Worm (Caenorhabditis elegans) whole organism, L4 larva: Measurements from ENCODE around the gene pap-3.
A peak's percentile ranks its signal among the peaks of the same experiment; 100 is the strongest.

Experiments
- D1046.2 ChIP-seq: fragments of 200-800 bp; sonication (Bioruptor generic); IDR thresholded peaks from 2 replicates; pipeline ENCODE4 v1.3.6; 2022; ENCODE audit warnings: missing genetic modification characterization, missing compliant biosample characterization
- F10B5.3 ChIP-seq: sonication (generic microtip); optimal IDR thresholded peaks from 2 replicates; lab custom pipeline; 2016; ENCODE audit warnings: mild to moderate bottlenecking, missing genetic modification characterization, missing compliant biosample characterization
- F37D6.2 ChIP-seq: sonication (generic microtip); optimal IDR thresholded peaks from 2 replicates; lab custom pipeline; 2016; ENCODE audit warnings: mild to moderate bottlenecking, missing genetic modification characterization, missing compliant biosample characterization
- T20F7.1 ChIP-seq: fragments of 200-800 bp; sonication (Bioruptor generic); optimal IDR thresholded peaks from 2 replicates; lab custom pipeline; 2018; ENCODE audit warnings: mild to moderate bottlenecking, missing genetic modification characterization, missing compliant biosample characterization
- Y105C5A.15 ChIP-seq: fragments of 200-800 bp; sonication (Bioruptor generic); IDR thresholded peaks from 2 replicates; pipeline ENCODE4 v1.3.6; 2022; ENCODE audit warnings: missing genetic modification characterization, missing compliant biosample characterization
- ZK546.5 ChIP-seq, 2 experiments: sonication (generic microtip); optimal IDR thresholded peaks; 2 replicates each; lab custom pipeline; 2017; ENCODE audit warnings: missing biosample characterization in 2 of 2, missing genetic modification characterization in 2 of 2
- ceh-44 ChIP-seq: fragments of 200-800 bp; sonication (Bioruptor generic); IDR thresholded peaks from 2 replicates; pipeline ENCODE4 v1.3.6; 2022; ENCODE audit warnings: missing genetic modification reagents, missing genetic modification characterization, missing compliant biosample characterization
- daf-16 ChIP-seq, 3 experiments: sonication (generic microtip); optimal IDR thresholded peaks; 2 replicates each; lab custom pipeline; 2016 to 2017; ENCODE audit warnings: missing genetic modification characterization in 3 of 3, missing genetic modification reagents in 3 of 3, mild to moderate bottlenecking in 2 of 3, missing compliant biosample characterization in 2 of 3, missing biosample characterization in 1 of 3, moderate library complexity in 1 of 3
- daf-19 ChIP-seq: fragments of 200-800 bp; sonication (Bioruptor generic); conservative IDR thresholded peaks from 2 replicates; pipeline ENCODE4 v1.3.6; 2022; ENCODE audit warnings: missing genetic modification characterization, missing compliant biosample characterization
- daf-8 ChIP-seq: fragments of 200-800 bp; sonication (Bioruptor generic); IDR thresholded peaks from 2 replicates; pipeline ENCODE4 v1.3.6; 2022; ENCODE audit warnings: missing genetic modification characterization, missing compliant biosample characterization
- dmd-6 ChIP-seq: fragments of 200-800 bp; sonication (Bioruptor generic); IDR thresholded peaks from 2 replicates; pipeline ENCODE4 v1.3.6; 2022; ENCODE audit warnings: missing genetic modification reagents, missing genetic modification characterization, missing compliant biosample characterization
- dmd-8 ChIP-seq: fragments of 200-800 bp; sonication (Bioruptor generic); IDR thresholded peaks from 2 replicates; pipeline ENCODE4 v1.3.6; 2022; ENCODE audit warnings: missing genetic modification characterization, missing compliant biosample characterization
- dmd-9 ChIP-seq: fragments of 200-800 bp; sonication (Bioruptor generic); IDR thresholded peaks from 2 replicates; pipeline ENCODE4 v1.3.6; 2022; ENCODE audit warnings: missing genetic modification reagents, missing genetic modification characterization, missing compliant biosample characterization
- dpl-1 ChIP-seq: fragments of 150-350 bp; optimal IDR thresholded peaks from 2 replicates; lab custom pipeline; 2014; ENCODE audit warnings: missing biosample characterization, missing genetic modification reagents, missing genetic modification characterization
- egl-43 ChIP-seq: fragments of 200-800 bp; sonication (Bioruptor generic); IDR thresholded peaks from 2 replicates; pipeline ENCODE4 v1.3.6; 2022; ENCODE audit warnings: missing genetic modification reagents, missing genetic modification characterization, missing compliant biosample characterization
- hmg-1.1 ChIP-seq: fragments of 200-800 bp; sonication (Bioruptor generic); IDR thresholded peaks from 2 replicates; pipeline ENCODE4 v1.3.6; 2022; ENCODE audit warnings: missing genetic modification reagents, missing genetic modification characterization, missing compliant biosample characterization
- lin-1 ChIP-seq: fragments of 200-800 bp; sonication (Bioruptor generic); IDR thresholded peaks from 2 replicates; pipeline ENCODE4 v1.3.6; 2022; ENCODE audit warnings: missing genetic modification reagents, missing genetic modification characterization, missing compliant biosample characterization
- lin-13 ChIP-seq: fragments of 150-350 bp; optimal IDR thresholded peaks from 2 replicates; lab custom pipeline; 2014; ENCODE audit warnings: missing biosample characterization, missing genetic modification reagents, missing genetic modification characterization
- lin-38 ChIP-seq: fragments of 200-800 bp; sonication (Bioruptor generic); IDR thresholded peaks from 2 replicates; pipeline ENCODE4 v1.3.6; 2022; ENCODE audit warnings: missing genetic modification reagents, missing genetic modification characterization, missing compliant biosample characterization
- lin-39 ChIP-seq: fragments of 150-350 bp; optimal IDR thresholded peaks from 2 replicates; lab custom pipeline; 2014; ENCODE audit warnings: missing biosample characterization, missing genetic modification reagents, missing genetic modification characterization
- lir-3 ChIP-seq: sonication (generic microtip); optimal IDR thresholded peaks from 2 replicates; lab custom pipeline; 2016; ENCODE audit warnings: mild to moderate bottlenecking, missing genetic modification characterization, missing compliant biosample characterization
- lsy-2 ChIP-seq, 2 experiments: fragments of 150-350 bp in 1 of 2; sonication (generic microtip) in 1 of 2; optimal IDR thresholded peaks; 2 replicates each; lab custom pipeline; 2014 to 2017; ENCODE audit warnings: missing biosample characterization in 2 of 2, missing genetic modification characterization in 2 of 2
- madf-9 ChIP-seq: fragments of 200-800 bp; sonication (Bioruptor generic); conservative IDR thresholded peaks from 2 replicates; pipeline ENCODE4 v1.3.6; 2022; ENCODE audit warnings: missing genetic modification reagents, missing genetic modification characterization, missing compliant biosample characterization
- mxl-2 ChIP-seq: fragments of 200-800 bp; sonication (Bioruptor generic); conservative IDR thresholded peaks from 2 replicates; pipeline ENCODE4 v1.3.6; 2022; ENCODE audit warnings: missing genetic modification reagents, missing genetic modification characterization, missing compliant biosample characterization
- mxl-3 ChIP-seq: fragments of 200-800 bp; sonication (Bioruptor generic); optimal IDR thresholded peaks from 2 replicates; lab custom pipeline; 2018; ENCODE audit warnings: mild to moderate bottlenecking, missing genetic modification characterization, missing compliant biosample characterization
- nhr-10 ChIP-seq: fragments of 150-350 bp; optimal IDR thresholded peaks from 2 replicates; lab custom pipeline; 2014; ENCODE audit warnings: missing biosample characterization, missing genetic modification characterization
- nhr-25 ChIP-seq: sonication (generic microtip); optimal IDR thresholded peaks from 2 replicates; lab custom pipeline; 2017; ENCODE audit warnings: missing genetic modification characterization, mild to moderate bottlenecking, missing compliant biosample characterization, antibody characterized with exemption, moderate library complexity, borderline replicate concordance; ENCODE audit not compliant: insufficient read depth
- nhr-28 ChIP-seq: fragments of 150-350 bp; optimal IDR thresholded peaks from 2 replicates; lab custom pipeline; 2014; ENCODE audit warnings: missing biosample characterization, missing genetic modification characterization
- nhr-76 ChIP-seq: fragments of 150-350 bp; optimal IDR thresholded peaks from 2 replicates; lab custom pipeline; 2014; ENCODE audit warnings: missing biosample characterization, missing genetic modification characterization
- nhr-77 ChIP-seq: fragments of 150-350 bp; optimal IDR thresholded peaks from 2 replicates; lab custom pipeline; 2014; ENCODE audit warnings: missing biosample characterization, missing genetic modification characterization
- pha-4 ChIP-seq, 2 experiments: fragments of 150-350 bp in 1 of 2; fragments of 200-800 bp in 1 of 2; sonication (Bioruptor generic) in 1 of 2; IDR thresholded peaks in 1 of 2; optimal IDR thresholded peaks in 1 of 2; 2 replicates each; pipeline versions ENCODE4 v1.3.6 to Lab custom; 2014 to 2022; ENCODE audit warnings: missing genetic modification characterization in 2 of 2, missing genetic modification reagents in 2 of 2, missing biosample characterization in 1 of 2, missing compliant biosample characterization in 1 of 2
- pqm-1 ChIP-seq: sonication (generic microtip); optimal IDR thresholded peaks from 2 replicates; lab custom pipeline; 2017; ENCODE audit warnings: missing biosample characterization, missing genetic modification characterization
- rbr-2 ChIP-seq: sonication (generic microtip); optimal IDR thresholded peaks from 2 replicates; lab custom pipeline; 2016; ENCODE audit warnings: missing genotype, missing genetic modification characterization, missing compliant biosample characterization
- sdz-12 ChIP-seq: fragments of 200-800 bp; sonication (Bioruptor generic); optimal IDR thresholded peaks from 2 replicates; lab custom pipeline; 2018; ENCODE audit warnings: mild to moderate bottlenecking, missing genetic modification characterization, missing compliant biosample characterization
- set-16 ChIP-seq: fragments of 200-800 bp; sonication (Bioruptor generic); IDR thresholded peaks from 2 replicates; pipeline ENCODE4 v1.3.6; 2022; ENCODE audit warnings: missing genetic modification reagents, missing genetic modification characterization, missing compliant biosample characterization
- snpc-1.2 ChIP-seq: fragments of 200-800 bp; sonication (Bioruptor generic); IDR thresholded peaks from 2 replicates; pipeline ENCODE4 v1.3.6; 2022; ENCODE audit warnings: missing genetic modification reagents, missing genetic modification characterization, missing compliant biosample characterization
- spr-1 ChIP-seq: sonication (generic microtip); optimal IDR thresholded peaks from 2 replicates; lab custom pipeline; 2016; ENCODE audit warnings: mild to moderate bottlenecking, missing genetic modification characterization, missing compliant biosample characterization
- spr-3 ChIP-seq: fragments of 200-800 bp; sonication (Bioruptor generic); optimal IDR thresholded peaks from 2 replicates; lab custom pipeline; 2018; ENCODE audit warnings: mild to moderate bottlenecking, missing genetic modification characterization, missing compliant biosample characterization
- tra-1 ChIP-seq: fragments of 200-800 bp; sonication (Bioruptor generic); IDR thresholded peaks from 2 replicates; pipeline ENCODE4 v1.3.6; 2022; ENCODE audit warnings: missing genetic modification reagents, missing genetic modification characterization, missing compliant biosample characterization
- unc-130 ChIP-seq: sonication (generic microtip); optimal IDR thresholded peaks from 2 replicates; lab custom pipeline; 2016; ENCODE audit warnings: missing genetic modification reagents, missing genetic modification characterization, missing compliant biosample characterization
- unc-39 ChIP-seq: sonication (generic microtip); optimal IDR thresholded peaks from 2 replicates; lab custom pipeline; 2017; ENCODE audit warnings: missing biosample characterization, missing genetic modification characterization
- zip-2 ChIP-seq: fragments of 150-350 bp; optimal IDR thresholded peaks from 2 replicates; lab custom pipeline; 2014; ENCODE audit warnings: missing biosample characterization, missing genetic modification characterization
- ztf-7 ChIP-seq: fragments of 150-350 bp; optimal IDR thresholded peaks from 2 replicates; lab custom pipeline; 2014; ENCODE audit warnings: missing biosample characterization, missing genetic modification characterization

pap-3 gene

ce11 chrII:11813895-11814369 lies 2.4 kb downstream of the pap-3 start, which contains the start of gene F43G6.8 (continued):
- no peak for TF ChIP-seq daf-8 (GFP tag; lab: Robert Waterston, UW)
- TF ChIP-seq spr-3 (GFP tag; lab: Kevin White, UChicago) = no peak
- TF ChIP-seq T20F7.1 (GFP tag; lab: Kevin White, UChicago) = no peak
- TF ChIP-seq nhr-77 (tag; lab: Kevin White, UChicago) = no peak
- no peak for TF ChIP-seq lin-38 (GFP tag; lab: Robert Waterston, UW)
- TF ChIP-seq unc-39 (tag; lab: Kevin White, UChicago) = no peak
- TF ChIP-seq hmg-1.1 (GFP tag; lab: Robert Waterston, UW) = peak; percentile 64
- TF ChIP-seq snpc-1.2 (GFP tag; lab: Robert Waterston, UW) = no peak
- no peak for TF ChIP-seq spr-1 (tag; lab: Kevin White, UChicago)
- no peak for TF ChIP-seq nhr-76 (tag; lab: Kevin White, UChicago)
- no peak for TF ChIP-seq F37D6.2 (tag; lab: Kevin White, UChicago)
- TF ChIP-seq sdz-12 = no peak
- peak; percentile 24 for TF ChIP-seq dpl-1 (GFP tag; lab: Kevin White, UChicago)
- TF ChIP-seq lin-13 (GFP tag; lab: Kevin White, UChicago) = no peak
- no peak for TF ChIP-seq F10B5.3 (tag; lab: Kevin White, UChicago)
- TF ChIP-seq pha-4 (GFP tag; IDR thresholded peaks at IDR 0.05; lab: Robert Waterston, UW) = no peak
- no peak for TF ChIP-seq pha-4 (tag; optimal IDR thresholded peaks at IDR 0.05; lab: Kevin White, UChicago)
- no peak for TF ChIP-seq pqm-1 (tag; lab: Kevin White, UChicago)
- TF ChIP-seq, all 104 proteins: peak for 15

- TF ChIP-seq tra-1 (GFP tag; lab: Robert Waterston, UW) (no peak), daf-16 (GFP tag; optimal IDR thresholded peaks at IDR 0.05; lab: Kevin White, UChicago) (no peak), daf-16 (tag; optimal IDR thresholded peaks at IDR 0.05; lab: Kevin White, UChicago) (no peak), rbr-2 (no peak), zip-2 (tag; lab: Kevin White, UChicago) (no peak), dmd-9 (GFP tag; lab: Robert Waterston, UW) (no peak), set-16 (GFP tag; lab: Robert Waterston, UW) (peak; percentile 71), ceh-44 (no peak), egl-43 (no peak)
- TF ChIP-seq, all 104 proteins: peak for 1
Measured at ce11 chrII:11811241-11811640, 5.1 kb downstream of the pap-3 start.

ce11 chrII:11810436-11810835 lies 5.9 kb downstream of the pap-3 start, which contains the start of gene F43G6.7:
TSS of gene F43G6.7 (plus strand) at chrII:11810790.
- TF ChIP-seq spr-1 (tag; lab: Kevin White, UChicago) = no peak
- no peak for TF ChIP-seq zip-2 (tag; lab: Kevin White, UChicago)
- TF ChIP-seq tra-1 (GFP tag; lab: Robert Waterston, UW) = no peak
- no peak for TF ChIP-seq unc-130 (GFP tag; lab: Kevin White, UChicago)
- TF ChIP-seq lsy-2 (tag; optimal IDR thresholded peaks at IDR 0.05; lab: Kevin White, UChicago) = no peak
- no peak for TF ChIP-seq nhr-28 (tag; lab: Kevin White, UChicago)
- TF ChIP-seq lir-3 (tag; lab: Kevin White, UChicago) = no peak

- TF ChIP-seq zip-2 (tag; lab: Kevin White, UChicago) = no peak
- TF ChIP-seq dmd-8 (GFP tag; lab: Robert Waterston, UW) = no peak
- no peak for TF ChIP-seq mxl-3 (GFP tag; lab: Kevin White, UChicago)
- TF ChIP-seq Y105C5A.15 (GFP tag; lab: Robert Waterston, UW) = no peak
Measured at ce11 chrII:11808979-11809378, 7.4 kb downstream of the pap-3 start, which contains the start of gene F43G6.10. TSS of gene F43G6.10 (plus strand) at chrII:11809349.

- TF ChIP-seq nhr-10 (no peak), ztf-7 (no peak), daf-8 (GFP tag; lab: Robert Waterston, UW) (no peak), lin-1 (no peak), madf-9 (no peak), lin-39 (tag; lab: Kevin White, UChicago) (no peak), nhr-25 (no peak), ZK546.5 (tag; optimal IDR thresholded peaks at IDR 0.05; lab: Kevin White, UChicago) (no peak), D1046.2 (GFP tag; lab: Robert Waterston, UW) (no peak), dmd-6 (GFP tag; lab: Robert Waterston, UW) (no peak), daf-19 (no peak), mxl-2 (GFP tag; lab: Robert Waterston, UW) (no peak)
Measured at ce11 chrII:11806256-11806655, 10.1 kb downstream of the pap-3 start, which contains the start of gene jmjd-1.1. TSS of gene jmjd-1.1 (plus strand) at chrII:11806556.
